Fruit fly (Drosophila melanogaster) whole organism, embryonic: ENCODE data around the gene Nlg2.
A peak's percentile ranks its signal among the peaks of the same experiment; 100 is the strongest.

ENCODE experiments used
- Atf3 ChIP-seq: fragments of 200-800 bp; sonication (Bioruptor generic); optimal IDR thresholded peaks from 3 replicates; lab custom pipeline; 2016; ENCODE audit warnings: missing biosample characterization, missing genetic modification characterization
- CG10321 ChIP-seq: fragments of 200-800 bp; sonication (Bioruptor generic); IDR thresholded peaks from 2 replicates; pipeline ENCODE4 v1.3.6; 2022; ENCODE audit warnings: missing biosample characterization, missing genetic modification characterization
- CG11085 ChIP-seq: fragments of 200-800 bp; sonication (Bioruptor generic); IDR thresholded peaks from 2 replicates; pipeline ENCODE4 v1.3.6; 2022; ENCODE audit warnings: missing biosample characterization, missing genetic modification characterization
- CG11560 ChIP-seq: fragments of 200-800 bp; sonication (Bioruptor generic); IDR thresholded peaks from 3 replicates; pipeline ENCODE4 v1.3.6; 2022; ENCODE audit warnings: missing biosample characterization, missing genetic modification characterization
- CG13296 ChIP-seq: fragments of 200-800 bp; sonication (Bioruptor generic); optimal IDR thresholded peaks from 3 replicates; lab custom pipeline; 2018; ENCODE audit warnings: missing biosample characterization, mild to moderate bottlenecking, missing genetic modification characterization
- CG14050 ChIP-seq: fragments of 200-800 bp; sonication (Bioruptor generic); IDR thresholded peaks from 3 replicates; pipeline ENCODE4 v1.3.6; 2022; ENCODE audit warnings: missing biosample characterization, missing genetic modification characterization
- CG14441 ChIP-seq: fragments of 200-800 bp; sonication (Bioruptor generic); IDR thresholded peaks from 2 replicates; pipeline ENCODE4 v1.3.6; 2022; ENCODE audit warnings: missing biosample characterization, missing genetic modification characterization
- CG15011 ChIP-seq: fragments of 200-800 bp; sonication (Bioruptor generic); optimal IDR thresholded peaks from 3 replicates; lab custom pipeline; 2018; ENCODE audit warnings: missing biosample characterization, mild to moderate bottlenecking, missing genetic modification characterization
- CG15073 ChIP-seq: fragments of 200-800 bp; sonication (Bioruptor generic); optimal IDR thresholded peaks from 2 replicates; lab custom pipeline; 2016; ENCODE audit warnings: missing biosample characterization, missing genetic modification characterization
- CG3407 ChIP-seq: fragments of 200-800 bp; sonication (Bioruptor generic); optimal IDR thresholded peaks from 2 replicates; lab custom pipeline; 2018; ENCODE audit warnings: missing biosample characterization, mild to moderate bottlenecking, missing genetic modification characterization
- CG34422 ChIP-seq: fragments of 200-800 bp; sonication (Bioruptor generic); IDR thresholded peaks from 3 replicates; pipeline ENCODE4 v1.3.6; 2022; ENCODE audit warnings: missing biosample characterization, missing genetic modification characterization
- CG3847 ChIP-seq: fragments of 200-800 bp; sonication (Bioruptor generic); IDR thresholded peaks from 2 replicates; pipeline ENCODE4 v1.3.6; 2022; ENCODE audit warnings: missing biosample characterization, missing genetic modification characterization
- CG4404 ChIP-seq: fragments of 200-800 bp; sonication (Bioruptor generic); IDR thresholded peaks from 2 replicates; pipeline ENCODE4 v1.3.6; 2022; ENCODE audit warnings: missing biosample characterization, missing genetic modification characterization
- CG6254 ChIP-seq: fragments of 200-800 bp; sonication (Bioruptor generic); optimal IDR thresholded peaks from 3 replicates; lab custom pipeline; 2017; ENCODE audit warnings: mild to moderate bottlenecking, missing biosample characterization, missing genetic modification reagents, missing genetic modification characterization
- CG6689 ChIP-seq: fragments of 200-800 bp; sonication (Bioruptor generic); IDR thresholded peaks from 2 replicates; pipeline ENCODE4 v1.3.6; 2022; ENCODE audit warnings: missing biosample characterization, missing genetic modification characterization
- CG7556 ChIP-seq: fragments of 200-800 bp; sonication (Bioruptor generic); optimal IDR thresholded peaks from 2 replicates; lab custom pipeline; 2017; ENCODE audit warnings: missing biosample characterization, mild to moderate bottlenecking, missing genetic modification characterization
- CG9727 ChIP-seq: fragments of 200-800 bp; sonication (Bioruptor generic); optimal IDR thresholded peaks from 3 replicates; lab custom pipeline; 2017; ENCODE audit warnings: missing biosample characterization, mild to moderate bottlenecking, missing genetic modification characterization
- Deaf1 ChIP-seq: fragments of 200-800 bp; optimal IDR thresholded peaks from 3 replicates; lab custom pipeline; 2019; ENCODE audit warnings: missing biosample characterization, mild to moderate bottlenecking, missing genetic modification characterization, moderate library complexity
- Doc2 ChIP-seq: fragments of 200-800 bp; sonication (Bioruptor generic); IDR thresholded peaks from 2 replicates; pipeline ENCODE4 v1.3.6; 2022; ENCODE audit warnings: missing biosample characterization, missing genetic modification characterization
- Doc3 ChIP-seq: fragments of 200-800 bp; sonication (Bioruptor generic); IDR thresholded peaks from 3 replicates; pipeline ENCODE4 v1.3.6; 2022; ENCODE audit warnings: missing biosample characterization, missing genetic modification characterization; ENCODE audit not compliant: partially characterized antibody
- Dp ChIP-seq: fragments of 200-800 bp; sonication (Bioruptor generic); optimal IDR thresholded peaks from 2 replicates; lab custom pipeline; 2018; ENCODE audit warnings: missing biosample characterization, mild to moderate bottlenecking, missing genetic modification characterization, moderate library complexity
- HmgZ ChIP-seq: fragments of 200-800 bp; sonication (Bioruptor generic); optimal IDR thresholded peaks from 2 replicates; lab custom pipeline; 2018; ENCODE audit warnings: missing biosample characterization, mild to moderate bottlenecking, missing genetic modification characterization
- Hr78 ChIP-seq, 2 experiments: fragments of 200-800 bp in 1 of 2; fragments of >200 bp in 1 of 2; sonication (Bioruptor generic) in 1 of 2; optimal IDR thresholded peaks; 2 replicates each; lab custom pipeline; 2017 to 2019; ENCODE audit warnings: missing biosample characterization in 2 of 2, missing genetic modification characterization in 2 of 2, mild to moderate bottlenecking in 1 of 2, moderate library complexity in 1 of 2
- Lpt ChIP-seq: fragments of >200 bp; optimal IDR thresholded peaks from 2 replicates; lab custom pipeline; 2018; ENCODE audit warnings: missing biosample characterization, missing genetic modification characterization
- MBD-R2 ChIP-seq: fragments of 200-800 bp; sonication (Bioruptor generic); IDR thresholded peaks from 2 replicates; pipeline ENCODE4 v1.3.6; 2022; ENCODE audit warnings: missing biosample characterization, missing genetic modification characterization
- Oaz ChIP-seq: fragments of 200-800 bp; sonication (Bioruptor generic); IDR thresholded peaks from 2 replicates; pipeline ENCODE4 v1.3.6; 2022; ENCODE audit warnings: missing biosample characterization, missing genetic modification characterization
- Usf ChIP-seq: fragments of 200-800 bp; sonication (Bioruptor generic); optimal IDR thresholded peaks from 2 replicates; lab custom pipeline; 2017; ENCODE audit warnings: missing genotype, missing biosample characterization, missing genetic modification characterization
- ap ChIP-seq: fragments of 200-800 bp; sonication (Bioruptor generic); IDR thresholded peaks from 2 replicates; pipeline ENCODE4 v1.3.6; 2022; ENCODE audit warnings: missing biosample characterization, missing genetic modification characterization
- bab2 ChIP-seq: fragments of 200-800 bp; sonication (Bioruptor generic); optimal IDR thresholded peaks from 2 replicates; lab custom pipeline; 2016; ENCODE audit warnings: missing biosample characterization, missing genetic modification characterization
- chinmo ChIP-seq: fragments of 200-800 bp; sonication (Bioruptor generic); IDR thresholded peaks from 4 replicates; pipeline ENCODE4 v1.3.6; 2022; ENCODE audit warnings: missing biosample characterization, missing genetic modification characterization; ENCODE audit not compliant: partially characterized antibody
- corto ChIP-seq: fragments of 200-800 bp; sonication (Bioruptor generic); optimal IDR thresholded peaks from 2 replicates; lab custom pipeline; 2016; ENCODE audit warnings: missing biosample characterization, mild to moderate bottlenecking, missing genetic modification characterization, moderate library complexity
- cwo ChIP-seq: fragments of 200-800 bp; sonication (Bioruptor generic); optimal IDR thresholded peaks from 3 replicates; lab custom pipeline; 2017; ENCODE audit warnings: missing biosample characterization, missing genetic modification characterization, mild to moderate bottlenecking, moderate library complexity, missing genetic modification reagents
- disco-r ChIP-seq: fragments of 200-800 bp; sonication (Bioruptor generic); optimal IDR thresholded peaks from 2 replicates; lab custom pipeline; 2016; ENCODE audit warnings: missing biosample characterization, missing genetic modification characterization
- ems ChIP-seq: fragments of 200-800 bp; sonication (Bioruptor generic); optimal IDR thresholded peaks from 3 replicates; lab custom pipeline; 2016; ENCODE audit warnings: missing biosample characterization, missing genetic modification characterization
- fd102C ChIP-seq: fragments of 200-800 bp; sonication (Bioruptor generic); optimal IDR thresholded peaks from 2 replicates; lab custom pipeline; 2018; ENCODE audit warnings: missing biosample characterization, mild to moderate bottlenecking, missing genetic modification characterization, moderate library complexity
- fd96Cb ChIP-seq: fragments of 200-800 bp; sonication (Bioruptor generic); optimal IDR thresholded peaks from 2 replicates; lab custom pipeline; 2018; ENCODE audit warnings: missing biosample characterization, mild to moderate bottlenecking, missing genetic modification characterization, moderate library complexity
- fru ChIP-seq: fragments of >200 bp; optimal IDR thresholded peaks from 2 replicates; lab custom pipeline; 2017
- ftz-f1 ChIP-seq: fragments of 200-800 bp; sonication (Bioruptor generic); optimal IDR thresholded peaks from 2 replicates; lab custom pipeline; 2016; ENCODE audit warnings: missing biosample characterization, missing genetic modification characterization
- gcm2 ChIP-seq: fragments of 200-800 bp; sonication (Bioruptor generic); optimal IDR thresholded peaks from 2 replicates; lab custom pipeline; 2016; ENCODE audit warnings: missing biosample characterization, missing genetic modification characterization
- inv ChIP-seq: fragments of 200-800 bp; sonication (Bioruptor generic); IDR thresholded peaks from 2 replicates; pipeline ENCODE4 v1.3.6; 2022; ENCODE audit warnings: missing biosample characterization, missing genetic modification characterization; ENCODE audit not compliant: partially characterized antibody
- jing ChIP-seq: fragments of 200-800 bp; sonication (Bioruptor generic); optimal IDR thresholded peaks from 2 replicates; lab custom pipeline; 2018; ENCODE audit warnings: missing biosample characterization, mild to moderate bottlenecking, missing genetic modification characterization
- kni ChIP-seq: fragments of 200-800 bp; sonication (Bioruptor generic); optimal IDR thresholded peaks from 3 replicates; lab custom pipeline; 2017; ENCODE audit warnings: mild to moderate bottlenecking, missing biosample characterization, missing genetic modification reagents, missing genetic modification characterization
- lab ChIP-seq: fragments of 200-800 bp; sonication (Bioruptor generic); optimal IDR thresholded peaks from 3 replicates; lab custom pipeline; 2017; ENCODE audit warnings: missing biosample characterization, missing genetic modification characterization, mild to moderate bottlenecking, moderate library complexity, missing genetic modification reagents
- onecut ChIP-seq: fragments of 200-800 bp; sonication (Bioruptor generic); IDR thresholded peaks from 2 replicates; pipeline ENCODE4 v1.3.6; 2022; ENCODE audit warnings: missing biosample characterization, missing genetic modification characterization
- rib ChIP-seq: fragments of 200-800 bp; sonication (Bioruptor generic); IDR thresholded peaks from 2 replicates; pipeline ENCODE4 v1.3.6; 2022; ENCODE audit warnings: missing biosample characterization, missing genetic modification characterization
- scrt ChIP-seq: fragments of 200-800 bp; sonication (Bioruptor generic); optimal IDR thresholded peaks from 2 replicates; lab custom pipeline; 2018; ENCODE audit warnings: missing biosample characterization, mild to moderate bottlenecking, missing genetic modification characterization, moderate library complexity
- trem ChIP-seq: fragments of 200-800 bp; optimal IDR thresholded peaks from 3 replicates; lab custom pipeline; 2019; ENCODE audit warnings: missing biosample characterization, mild to moderate bottlenecking, missing genetic modification characterization, moderate library complexity
- ttk ChIP-seq: fragments of 200-800 bp; sonication (Bioruptor generic); IDR thresholded peaks from 2 replicates; pipeline ENCODE4 v2.1.2; 2022; ENCODE audit warnings: missing biosample characterization, missing genetic modification characterization
- tx ChIP-seq: fragments of 200-800 bp; sonication (Bioruptor generic); optimal IDR thresholded peaks from 2 replicates; lab custom pipeline; 2016; ENCODE audit warnings: missing biosample characterization, missing genetic modification characterization
- unc-4 ChIP-seq: fragments of 200-800 bp; sonication (Bioruptor generic); IDR thresholded peaks from 2 replicates; pipeline ENCODE4 v1.3.6; 2022; ENCODE audit warnings: missing biosample characterization, missing genetic modification characterization; ENCODE audit not compliant: partially characterized antibody
- zen2 ChIP-seq: fragments of 200-800 bp; sonication (Bioruptor generic); IDR thresholded peaks from 3 replicates; pipeline ENCODE4 v1.3.6; 2022; ENCODE audit warnings: missing biosample characterization, missing genetic modification characterization; ENCODE audit not compliant: partially characterized antibody

The Nlg2 gene

dm6 chr2L:6948540-6948942, 73.8 kb downstream of the Nlg2 start, which contains the start of gene ihog (continued):
- TF ChIP-seq cwo (GFP tag; lab: Kevin White, UChicago): no peak
- TF ChIP-seq CG7556 (GFP tag; lab: Kevin White, UChicago): peak; percentile 20
- no peak for TF ChIP-seq onecut (GFP tag; lab: Robert Waterston, UW)
- no peak for TF ChIP-seq Lpt (GFP tag; lab: Kevin White, UChicago)
- TF ChIP-seq corto (GFP tag; lab: Kevin White, UChicago): no peak
- no peak for TF ChIP-seq CG11560 (tag; lab: Robert Waterston, UW)
- TF ChIP-seq CG9727 (GFP tag; lab: Kevin White, UChicago): no peak
- TF ChIP-seq CG34422 (GFP tag; lab: Robert Waterston, UW): peak; percentile 35; the same call in 1 of the 3 replicates
- no peak for TF ChIP-seq CG15011 (GFP tag; lab: Kevin White, UChicago)
- TF ChIP-seq ttk (GFP tag; lab: Robert Waterston, UW): no peak
- TF ChIP-seq Dp: peak; percentile 23
- TF ChIP-seq kni (GFP tag; lab: Kevin White, UChicago): no peak
- TF ChIP-seq Atf3 (GFP tag; lab: Kevin White, UChicago): no peak
- no peak for TF ChIP-seq CG3847
- peak; percentile 4 for TF ChIP-seq CG6254 (GFP tag; lab: Kevin White, UChicago)
- no peak for TF ChIP-seq CG6689 (GFP tag; lab: Robert Waterston, UW)
- peak; percentile 47; the same call in 1 of the 2 replicates for TF ChIP-seq unc-4 (GFP tag; lab: Robert Waterston, UW)
- TF ChIP-seq fd102C: no peak
- TF ChIP-seq fd96Cb (tag; lab: Kevin White, UChicago): no peak
- TF ChIP-seq trem (tag; lab: Kevin White, UChicago): peak; percentile 32
- TF ChIP-seq CG10321 (GFP tag; lab: Robert Waterston, UW): no peak
- TF ChIP-seq CG15073 (GFP tag; lab: Kevin White, UChicago): no peak
- no peak for TF ChIP-seq tx (GFP tag; lab: Kevin White, UChicago)
- no peak for TF ChIP-seq CG3407
- no peak for TF ChIP-seq ems (GFP tag; lab: Kevin White, UChicago)
- no peak for TF ChIP-seq rib (GFP tag; lab: Robert Waterston, UW)
- TF ChIP-seq ap (GFP tag; lab: Robert Waterston, UW): no peak
- peak; percentile 55; the same call in 2 of the 3 replicates for TF ChIP-seq Doc3
- peak; percentile 62 for TF ChIP-seq scrt (GFP tag; lab: Kevin White, UChicago)
- TF ChIP-seq Usf (GFP tag; lab: Kevin White, UChicago): no peak
- no peak for TF ChIP-seq jing (GFP tag; lab: Kevin White, UChicago)
- TF ChIP-seq Oaz (GFP tag; lab: Robert Waterston, UW): no peak
- no peak for TF ChIP-seq gcm2 (GFP tag; lab: Kevin White, UChicago)
- no peak for TF ChIP-seq CG14441
- TF ChIP-seq CG11085 (GFP tag; lab: Robert Waterston, UW): no peak
- no peak for TF ChIP-seq CG14050 (GFP tag; lab: Robert Waterston, UW)
- no peak for TF ChIP-seq zen2 (GFP tag; lab: Robert Waterston, UW)
- no peak for TF ChIP-seq ftz-f1
- no peak for TF ChIP-seq Doc2
- no peak for TF ChIP-seq Hr78 (GFP tag; optimal IDR thresholded peaks at IDR 0.05; lab: Kevin White, UChicago)
- no peak for TF ChIP-seq CG4404
- TF ChIP-seq lab (GFP tag; lab: Kevin White, UChicago): no peak
- TF ChIP-seq disco-r (GFP tag; lab: Kevin White, UChicago): no peak
- peak; percentile 13 for TF ChIP-seq HmgZ (tag; lab: Kevin White, UChicago)
- peak; percentile 24 for TF ChIP-seq CG13296 (GFP tag; lab: Kevin White, UChicago)
- TF ChIP-seq fru (lab: Kevin White, UChicago): no peak
- peak; percentile 68; the same call in 1 of the 2 replicates for TF ChIP-seq MBD-R2 (GFP tag; lab: Robert Waterston, UW)
- peak; percentile 39; the same call in 1 of the 2 replicates for TF ChIP-seq inv (GFP tag; lab: Robert Waterston, UW)
- TF ChIP-seq chinmo (GFP tag; lab: Robert Waterston, UW): peak; percentile 99
- TF ChIP-seq bab2 (GFP tag; lab: Kevin White, UChicago): no peak
- no peak for TF ChIP-seq Deaf1 (tag; lab: Kevin White, UChicago)
